Fruit fly (Drosophila melanogaster) whole organism, pupa: ENCODE measurements around the gene Cyp4ae1.

ENCODE experiments used
- CG12605 ChIP-seq: fragments of 200-800 bp; sonication (Bioruptor generic); IDR thresholded peaks from 2 replicates; pipeline ENCODE4 v1.3.6; 2022; ENCODE audit warnings: missing biosample characterization, missing genetic modification characterization
- CG17806 ChIP-seq: fragments of 200-800 bp; sonication (Bioruptor generic); optimal IDR thresholded peaks from 2 replicates; lab custom pipeline; 2018; ENCODE audit warnings: missing biosample characterization, mild to moderate bottlenecking, missing genetic modification characterization, moderate library complexity
- CG34367 ChIP-seq: fragments of 200-800 bp; sonication (Bioruptor generic); optimal IDR thresholded peaks from 2 replicates; lab custom pipeline; 2018; ENCODE audit warnings: missing biosample characterization, mild to moderate bottlenecking, missing genetic modification characterization
- CG4496 ChIP-seq: fragments of 200-800 bp; sonication (Bioruptor generic); IDR thresholded peaks from 3 replicates; pipeline ENCODE4 v1.3.6; 2022; ENCODE audit warnings: missing biosample characterization, missing genetic modification characterization
- CG8301 ChIP-seq: fragments of 200-800 bp; sonication (Bioruptor generic); optimal IDR thresholded peaks from 2 replicates; lab custom pipeline; 2018; ENCODE audit warnings: missing biosample characterization, mild to moderate bottlenecking, missing genetic modification characterization
- CG9948 ChIP-seq: fragments of 200-800 bp; sonication (Bioruptor generic); optimal IDR thresholded peaks from 2 replicates; lab custom pipeline; 2018; ENCODE audit warnings: missing biosample characterization, mild to moderate bottlenecking, missing genetic modification characterization, moderate library complexity
- Pif1A ChIP-seq: fragments of 200-800 bp; sonication (Bioruptor generic); optimal IDR thresholded peaks from 3 replicates; lab custom pipeline; 2016; ENCODE audit warnings: missing biosample characterization, missing genetic modification characterization
- fd96Ca ChIP-seq: fragments of 200-800 bp; sonication (Bioruptor generic); IDR thresholded peaks from 3 replicates; pipeline ENCODE4 v1.3.6; 2022; ENCODE audit warnings: missing biosample characterization, missing genetic modification characterization
- gl ChIP-seq: fragments of 200-800 bp; sonication (Bioruptor generic); optimal IDR thresholded peaks from 2 replicates; lab custom pipeline; 2018; ENCODE audit warnings: missing biosample characterization, mild to moderate bottlenecking, missing genetic modification characterization

DNA sequence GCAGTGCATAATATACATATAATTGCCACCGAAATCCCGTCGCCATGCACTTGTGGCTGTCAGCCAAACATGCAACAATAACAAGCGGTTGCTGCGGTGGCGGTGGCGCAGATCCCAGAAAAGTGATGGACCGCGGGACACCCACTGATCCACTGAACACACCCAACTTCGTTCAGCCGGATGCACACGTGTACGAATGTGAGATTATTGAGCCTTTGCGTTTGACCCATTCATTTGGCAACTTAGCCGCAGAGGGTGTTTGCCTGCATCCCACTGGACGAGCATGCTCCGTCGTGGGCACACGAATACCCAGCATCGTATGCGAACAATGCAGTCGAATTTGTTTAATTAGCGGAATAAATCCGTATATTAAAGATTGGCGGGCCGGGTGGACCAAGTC is 13.4 kb upstream of the Cyp4ae1 start:
- TF ChIP-seq CG4496 (GFP tag; lab: Robert Waterston, UW) (peak; percentile 79), CG8301 (tag; lab: Kevin White, UChicago) (peak; percentile 16), gl (tag; lab: Kevin White, UChicago) (no peak), CG17806 (tag; lab: Kevin White, UChicago) (no peak), Pif1A (GFP tag; lab: Kevin White, UChicago) (no peak), CG34367 (tag; lab: Kevin White, UChicago) (no peak), CG9948 (tag; lab: Kevin White, UChicago) (no peak), CG12605 (GFP tag; lab: Robert Waterston, UW) (0 out of 2 replicates have a peak, but pooled peaks have one; percentile 15), fd96Ca (GFP tag; lab: Robert Waterston, UW) (peak; percentile 80)
